Worm (Caenorhabditis elegans) whole organism, midembryonic: ENCODE data around the gene pitp-1.

Experiments
- T22C8.4 ChIP-seq: fragments of 200-800 bp; sonication (Bioruptor generic); IDR thresholded peaks from 2 replicates; pipeline ENCODE4 v1.3.6; 2022; ENCODE audit warnings: missing genetic modification characterization, missing compliant biosample characterization
- cog-1 ChIP-seq: sonication (generic microtip); optimal IDR thresholded peaks from 2 replicates; lab custom pipeline; 2016; ENCODE audit warnings: missing genetic modification characterization, missing compliant biosample characterization
- flt-1 ChIP-seq: fragments of 200-800 bp; sonication (Bioruptor generic); IDR thresholded peaks from 2 replicates; pipeline ENCODE4 v1.3.6; 2022; ENCODE audit warnings: missing genetic modification characterization, missing compliant biosample characterization
- klf-2 ChIP-seq: fragments of 200-800 bp; sonication (Bioruptor generic); conservative IDR thresholded peaks from 2 replicates; pipeline ENCODE4 v1.3.6; 2022; ENCODE audit warnings: missing genetic modification reagents, missing genetic modification characterization, missing compliant biosample characterization
- med-1 ChIP-seq: sonication (generic microtip); optimal IDR thresholded peaks from 2 replicates; lab custom pipeline; 2017; ENCODE audit warnings: missing genetic modification characterization, mild to moderate bottlenecking, missing compliant biosample characterization, antibody characterized with exemption, missing genetic modification reagents; ENCODE audit not compliant: insufficient read depth
- ref-1 ChIP-seq: fragments of 200-800 bp; sonication (Bioruptor generic); conservative IDR thresholded peaks from 2 replicates; pipeline ENCODE4 v1.3.6; 2022; ENCODE audit warnings: missing genetic modification reagents, missing genetic modification characterization, missing compliant biosample characterization
- tab-1 ChIP-seq: fragments of 200-800 bp; sonication (Bioruptor generic); IDR thresholded peaks from 2 replicates; pipeline ENCODE4 v1.3.6; 2022; ENCODE audit warnings: missing genetic modification characterization, missing compliant biosample characterization
- ztf-23 ChIP-seq: fragments of 200-800 bp; sonication (Bioruptor generic); IDR thresholded peaks from 2 replicates; pipeline ENCODE4 v1.3.6; 2022; ENCODE audit warnings: missing genetic modification reagents, missing genetic modification characterization, missing compliant biosample characterization
- ztf-29 ChIP-seq: fragments of 200-800 bp; sonication (Bioruptor generic); IDR thresholded peaks from 2 replicates; pipeline ENCODE4 v1.3.6; 2022; ENCODE audit warnings: missing genetic modification reagents, missing genetic modification characterization, missing compliant biosample characterization

The pitp-1 gene

DNA sequence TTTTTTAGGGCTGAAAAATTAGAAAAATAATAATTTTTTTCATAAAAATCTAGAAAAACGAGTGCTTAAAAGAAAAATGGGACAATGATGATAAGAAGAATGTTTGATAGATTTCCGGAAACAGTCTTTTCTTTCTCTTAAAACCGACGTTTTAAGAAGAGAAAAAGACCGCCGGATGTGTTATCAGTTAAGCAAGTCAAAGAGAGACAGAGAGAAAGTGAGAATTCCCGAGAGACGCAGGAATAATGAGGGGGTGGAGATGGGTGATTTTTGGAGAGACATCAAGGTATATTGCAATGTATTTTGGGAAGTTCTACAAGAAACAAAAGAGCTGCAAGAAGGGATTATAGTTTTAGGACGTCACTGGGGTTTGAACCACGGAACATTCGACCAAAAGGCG, 54.1 kb downstream of the pitp-1 start, which contains the start of gene C34C12.9:
TSS of gene C34C12.9 (minus strand) at position 16 of the 400 bp plus-strand sequence.
- no peak for TF ChIP-seq klf-2
- TF ChIP-seq ztf-29 (GFP tag; lab: Robert Waterston, UW): no peak
- no peak for TF ChIP-seq ztf-23
- TF ChIP-seq med-1 (GFP tag; lab: Kevin White, UChicago): no peak
- no peak for TF ChIP-seq flt-1
- no peak for TF ChIP-seq ref-1 (GFP tag; lab: Robert Waterston, UW)
- TF ChIP-seq T22C8.4 (GFP tag; lab: Robert Waterston, UW): no peak
- TF ChIP-seq cog-1: no peak

DNA sequence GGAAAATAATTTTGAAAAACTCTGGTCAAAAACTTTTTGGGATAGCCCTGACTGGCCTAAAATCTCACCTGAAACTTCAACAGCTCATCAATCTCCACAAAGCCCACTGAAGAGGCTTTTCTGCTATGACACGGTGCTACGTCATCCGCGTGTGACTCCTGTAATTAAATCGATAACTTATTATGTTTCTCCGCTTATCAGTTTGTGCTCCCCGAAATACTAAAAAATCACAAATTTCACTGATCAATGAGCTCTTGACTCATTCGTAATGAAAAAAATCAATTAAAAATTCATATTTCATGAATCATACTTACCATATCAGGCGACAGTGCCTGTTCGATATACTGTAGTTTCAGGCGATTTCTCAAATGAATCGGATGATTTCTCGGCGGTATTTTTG, 54.6 kb downstream of the pitp-1 start:
- TF ChIP-seq ref-1 (GFP tag; lab: Robert Waterston, UW) (no peak), tab-1 (GFP tag; lab: Robert Waterston, UW) (no peak), T22C8.4 (GFP tag; lab: Robert Waterston, UW) (no peak), ztf-23 (no peak), med-1 (GFP tag; lab: Kevin White, UChicago) (no peak), cog-1 (no peak), ztf-29 (GFP tag; lab: Robert Waterston, UW) (no peak), flt-1 (no peak), klf-2 (no peak)

DNA sequence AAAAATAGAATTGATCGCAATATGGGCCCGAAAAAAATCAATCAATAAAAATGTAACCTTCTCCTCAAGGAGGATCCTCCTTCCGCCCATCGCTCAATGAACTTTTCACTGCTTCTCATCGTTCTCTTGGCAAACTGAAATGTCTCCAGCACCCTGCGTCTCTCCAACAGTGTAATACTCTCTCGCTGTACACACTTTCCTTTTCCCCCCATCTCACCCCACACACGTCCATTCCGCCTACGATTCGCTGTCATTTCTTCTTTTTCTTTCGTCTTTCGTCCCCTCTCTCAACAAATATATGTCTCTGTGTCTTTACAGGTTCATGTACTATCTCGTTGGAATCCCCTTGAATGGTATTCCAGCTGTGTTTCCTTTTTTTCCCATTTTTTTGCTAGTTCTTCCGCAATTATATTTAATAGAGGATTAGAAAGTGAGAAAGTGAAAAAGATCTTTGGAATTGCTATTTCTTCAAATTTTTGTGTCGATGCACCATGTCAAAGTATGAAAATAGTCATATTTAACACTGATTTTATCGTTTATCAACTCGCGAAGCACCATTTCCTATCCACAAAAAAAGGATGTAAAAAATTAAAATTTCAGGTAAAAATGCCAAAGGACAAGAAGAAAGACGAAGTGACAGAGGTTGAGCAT, 58.1 kb downstream of the pitp-1 start, which contains the start of gene rsu-1:
TSS of gene rsu-1 (plus strand) at position 601 of the 651 bp plus-strand sequence.
- TF ChIP-seq ztf-23: no peak
- TF ChIP-seq ztf-29 (GFP tag; lab: Robert Waterston, UW): no peak
- no peak for TF ChIP-seq flt-1
- TF ChIP-seq klf-2: no peak
- no peak for TF ChIP-seq tab-1 (GFP tag; lab: Robert Waterston, UW)
- TF ChIP-seq med-1 (GFP tag; lab: Kevin White, UChicago): no peak
- TF ChIP-seq T22C8.4 (GFP tag; lab: Robert Waterston, UW): peak; percentile 51
- TF ChIP-seq ref-1 (GFP tag; lab: Robert Waterston, UW): no peak
- TF ChIP-seq cog-1: peak; percentile 26
